Fruit fly (Drosophila melanogaster) whole organism, embryonic: ENCODE measurements around the gene ver.
A peak's percentile ranks its signal among the peaks of the same experiment; 100 is the strongest.

Experiments
- Ada2b ChIP-seq: fragments of 200-800 bp; sonication (Bioruptor generic); IDR thresholded peaks from 2 replicates; pipeline ENCODE4 v1.3.6; 2022; ENCODE audit warnings: missing biosample characterization, missing genetic modification characterization
- CG12155 ChIP-seq: fragments of 200-800 bp; sonication (Bioruptor generic); optimal IDR thresholded peaks from 3 replicates; lab custom pipeline; 2016; ENCODE audit warnings: missing biosample characterization, missing genetic modification characterization
- CG12236 ChIP-seq: fragments of 200-800 bp; sonication (Bioruptor generic); optimal IDR thresholded peaks from 2 replicates; lab custom pipeline; 2016; ENCODE audit warnings: missing biosample characterization, missing genetic modification characterization
- CG13287 ChIP-seq: fragments of 200-800 bp; sonication (Bioruptor generic); IDR thresholded peaks from 2 replicates; pipeline ENCODE4 v1.3.6; 2022; ENCODE audit warnings: missing biosample characterization, missing genetic modification characterization; ENCODE audit not compliant: partially characterized antibody
- CG15514 ChIP-seq: fragments of 200-800 bp; sonication (Bioruptor generic); optimal IDR thresholded peaks from 3 replicates; lab custom pipeline; 2017; ENCODE audit warnings: missing biosample characterization, missing genetic modification characterization, mild to moderate bottlenecking, moderate library complexity, missing genetic modification reagents
- CG17328 ChIP-seq: fragments of 200-800 bp; sonication (Bioruptor generic); IDR thresholded peaks from 2 replicates; pipeline ENCODE4 v1.3.6; 2022; ENCODE audit warnings: missing biosample characterization, missing genetic modification characterization
- CG18599 ChIP-seq: fragments of 200-800 bp; sonication (Bioruptor generic); optimal IDR thresholded peaks from 3 replicates; lab custom pipeline; 2017; ENCODE audit warnings: missing biosample characterization, missing genetic modification characterization, mild to moderate bottlenecking, moderate library complexity, missing genetic modification reagents
- CG34224 ChIP-seq: fragments of 200-800 bp; sonication (Bioruptor generic); IDR thresholded peaks from 3 replicates; pipeline ENCODE4 v1.3.6; 2022; ENCODE audit warnings: missing biosample characterization, missing genetic modification characterization; ENCODE audit not compliant: partially characterized antibody
- CG34422 ChIP-seq: fragments of 200-800 bp; sonication (Bioruptor generic); IDR thresholded peaks from 3 replicates; pipeline ENCODE4 v1.3.6; 2022; ENCODE audit warnings: missing biosample characterization, missing genetic modification characterization
- CG7271 ChIP-seq: fragments of 200-800 bp; sonication (Bioruptor generic); optimal IDR thresholded peaks from 2 replicates; lab custom pipeline; 2018; ENCODE audit warnings: missing biosample characterization, mild to moderate bottlenecking, missing genetic modification characterization, moderate library complexity
- Camta ChIP-seq: fragments of 200-800 bp; sonication (Bioruptor generic); optimal IDR thresholded peaks from 2 replicates; lab custom pipeline; 2016; ENCODE audit warnings: missing biosample characterization, missing genetic modification characterization
- Dp ChIP-seq: fragments of 200-800 bp; sonication (Bioruptor generic); optimal IDR thresholded peaks from 2 replicates; lab custom pipeline; 2018; ENCODE audit warnings: missing biosample characterization, mild to moderate bottlenecking, missing genetic modification characterization, moderate library complexity
- E2f2 ChIP-seq: fragments of 200-800 bp; sonication (Bioruptor generic); IDR thresholded peaks from 2 replicates; pipeline ENCODE4 v1.3.6; 2022; ENCODE audit warnings: missing biosample characterization, missing genetic modification characterization
- Gug ChIP-seq: fragments of 200-800 bp; sonication (Bioruptor generic); IDR thresholded peaks from 4 replicates; pipeline ENCODE4 v1.3.6; 2022; ENCODE audit warnings: missing biosample characterization, missing genetic modification characterization
- MBD-R2 ChIP-seq: fragments of 200-800 bp; sonication (Bioruptor generic); IDR thresholded peaks from 2 replicates; pipeline ENCODE4 v1.3.6; 2022; ENCODE audit warnings: missing biosample characterization, missing genetic modification characterization
- MESR4 ChIP-seq: fragments of 200-800 bp; sonication (Bioruptor generic); optimal IDR thresholded peaks from 2 replicates; lab custom pipeline; 2018; ENCODE audit warnings: missing biosample characterization, mild to moderate bottlenecking, missing genetic modification characterization, moderate library complexity
- Myb ChIP-seq: fragments of 200-800 bp; sonication (Bioruptor generic); optimal IDR thresholded peaks from 2 replicates; lab custom pipeline; 2016; ENCODE audit warnings: missing biosample characterization, missing genetic modification characterization
- Xbp1 ChIP-seq: fragments of 200-800 bp; sonication (Bioruptor generic); optimal IDR thresholded peaks from 3 replicates; lab custom pipeline; 2016; ENCODE audit warnings: missing biosample characterization, mild to moderate bottlenecking, missing genetic modification characterization
- amos ChIP-seq: fragments of 200-800 bp; sonication (Bioruptor generic); IDR thresholded peaks from 2 replicates; pipeline ENCODE4 v1.3.6; 2022; ENCODE audit warnings: missing biosample characterization, missing genetic modification characterization; ENCODE audit not compliant: partially characterized antibody
- chinmo ChIP-seq: fragments of 200-800 bp; sonication (Bioruptor generic); IDR thresholded peaks from 4 replicates; pipeline ENCODE4 v1.3.6; 2022; ENCODE audit warnings: missing biosample characterization, missing genetic modification characterization; ENCODE audit not compliant: partially characterized antibody
- dmrt99B ChIP-seq: fragments of 200-800 bp; sonication (Bioruptor generic); optimal IDR thresholded peaks from 2 replicates; lab custom pipeline; 2018; ENCODE audit warnings: missing biosample characterization, mild to moderate bottlenecking, missing genetic modification characterization, moderate library complexity
- esg ChIP-seq: fragments of 200-800 bp; sonication (Bioruptor generic); conservative IDR thresholded peaks from 2 replicates; pipeline ENCODE4 v1.3.6; 2022; ENCODE audit warnings: missing biosample characterization, missing genetic modification characterization
- gfzf ChIP-seq: fragments of 200-800 bp; sonication (Bioruptor generic); optimal IDR thresholded peaks from 2 replicates; lab custom pipeline; 2016; ENCODE audit warnings: missing biosample characterization, mild to moderate bottlenecking, missing genetic modification characterization, moderate library complexity
- grau ChIP-seq: fragments of 200-800 bp; optimal IDR thresholded peaks from 3 replicates; lab custom pipeline; 2019; ENCODE audit warnings: missing biosample characterization, mild to moderate bottlenecking, missing genetic modification characterization, moderate library complexity
- grn ChIP-seq: fragments of 200-800 bp; sonication (Bioruptor generic); optimal IDR thresholded peaks from 3 replicates; lab custom pipeline; 2017; ENCODE audit warnings: missing biosample characterization, missing genetic modification characterization
- her ChIP-seq: fragments of 200-800 bp; sonication (Bioruptor generic); optimal IDR thresholded peaks from 2 replicates; lab custom pipeline; 2016; ENCODE audit warnings: missing biosample characterization, missing genetic modification characterization
- hkb ChIP-seq, 2 experiments: fragments of 200-800 bp in 1 of 2; fragments of >200 bp in 1 of 2; sonication (Bioruptor generic) in 1 of 2; IDR thresholded peaks in 1 of 2; optimal IDR thresholded peaks in 1 of 2; 2 replicates each; pipeline versions ENCODE4 v1.3.6 to Lab custom; 2017 to 2022; ENCODE audit warnings: missing biosample characterization in 1 of 2, missing genetic modification characterization in 1 of 2
- kah ChIP-seq: fragments of 200-800 bp; sonication (Bioruptor generic); optimal IDR thresholded peaks from 2 replicates; lab custom pipeline; 2018; ENCODE audit warnings: missing biosample characterization, mild to moderate bottlenecking, missing genetic modification characterization
- nerfin-2 ChIP-seq: fragments of 200-800 bp; sonication (Bioruptor generic); IDR thresholded peaks from 2 replicates; pipeline ENCODE4 v1.3.6; 2022; ENCODE audit warnings: missing biosample characterization, missing genetic modification characterization; ENCODE audit not compliant: partially characterized antibody
- org-1 ChIP-seq: fragments of 200-800 bp; sonication (Bioruptor generic); optimal IDR thresholded peaks from 2 replicates; lab custom pipeline; 2017; ENCODE audit warnings: missing biosample characterization, missing genetic modification characterization
- pzg ChIP-seq: fragments of 200-800 bp; sonication (Bioruptor generic); optimal IDR thresholded peaks from 3 replicates; lab custom pipeline; 2018; ENCODE audit warnings: missing biosample characterization, mild to moderate bottlenecking, missing genetic modification characterization, moderate library complexity
- ro ChIP-seq: fragments of 200-800 bp; sonication (Bioruptor generic); IDR thresholded peaks from 2 replicates; pipeline ENCODE4 v1.3.6; 2022; ENCODE audit warnings: missing biosample characterization, missing genetic modification characterization
- row ChIP-seq: fragments of 200-800 bp; sonication (Bioruptor generic); IDR thresholded peaks from 3 replicates; pipeline ENCODE4 v1.3.6; 2022; ENCODE audit warnings: missing biosample characterization, missing genetic modification characterization
- sens ChIP-seq: fragments of 200-800 bp; sonication (Bioruptor generic); peaks from one replicate; lab custom pipeline; 2016; ENCODE audit warnings: missing biosample characterization, missing genetic modification characterization
- shn ChIP-seq: fragments of 200-800 bp; sonication (Bioruptor generic); optimal IDR thresholded peaks from 3 replicates; lab custom pipeline; 2016; ENCODE audit warnings: missing biosample characterization, missing genetic modification characterization
- trem ChIP-seq: fragments of 200-800 bp; optimal IDR thresholded peaks from 3 replicates; lab custom pipeline; 2019; ENCODE audit warnings: missing biosample characterization, mild to moderate bottlenecking, missing genetic modification characterization, moderate library complexity

Gene ver

DNA sequence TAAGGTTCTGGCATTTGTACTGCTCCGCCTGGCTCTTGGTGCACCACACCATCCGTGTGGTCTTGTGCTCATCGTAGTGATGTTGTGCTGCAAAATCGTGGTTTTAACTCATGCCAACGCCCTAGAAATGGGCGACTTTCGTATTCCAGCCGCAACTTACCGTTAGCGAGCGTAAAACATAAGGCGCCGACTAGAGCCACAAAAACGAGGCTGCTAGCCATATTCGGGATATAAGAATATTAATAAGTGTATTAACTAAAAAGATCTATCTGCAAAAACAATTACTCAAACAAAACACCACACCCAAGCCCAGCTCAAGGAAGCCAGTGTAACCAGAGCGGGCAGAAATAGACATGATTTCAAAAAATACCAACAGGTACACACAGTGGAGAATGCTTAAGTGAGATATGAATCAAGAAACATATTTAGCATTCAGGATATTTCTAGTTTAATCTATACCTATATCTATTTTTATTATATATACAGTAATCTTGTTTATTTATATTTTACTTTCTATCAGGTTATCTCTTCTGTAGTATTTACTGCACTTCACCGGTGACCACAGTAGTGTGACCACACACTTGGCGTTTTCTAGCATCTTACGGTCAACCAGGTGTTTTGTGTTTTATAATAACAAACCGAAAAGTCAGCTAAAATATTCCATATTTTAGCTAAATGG, 9.7 kb downstream of the ver start, which contains the start of the genes Tsf2 and CG34242 (continued):
- TF ChIP-seq Gug (GFP tag; lab: Robert Waterston, UW) (peak; percentile 91), dmrt99B (tag; lab: Kevin White, UChicago) (peak; percentile 81), CG34224 (GFP tag; lab: Robert Waterston, UW) (no peak)

- 0 out of 2 replicates have a peak, but pooled peaks have one; percentile 18 for TF ChIP-seq nerfin-2
- peak; percentile 36 for TF ChIP-seq pzg (GFP tag; lab: Kevin White, UChicago)
- TF ChIP-seq grau: peak; percentile 19
- TF ChIP-seq hkb (optimal IDR thresholded peaks at IDR 0.05; lab: Kevin White, UChicago): no peak
- TF ChIP-seq hkb (GFP tag; IDR thresholded peaks at IDR 0.05; lab: Robert Waterston, UW): 0 out of 2 replicates have a peak, but pooled peaks have one; percentile 7
- TF ChIP-seq Dp (GFP tag; lab: Kevin White, UChicago): peak; percentile 26
- TF ChIP-seq CG34422 (GFP tag; lab: Robert Waterston, UW): peak; percentile 56; the same call in 1 of the 3 replicates
- peak; percentile 99 for TF ChIP-seq her (GFP tag; lab: Kevin White, UChicago)
- TF ChIP-seq Xbp1 (GFP tag; lab: Kevin White, UChicago): peak; percentile 15
- TF ChIP-seq esg (GFP tag; lab: Robert Waterston, UW): no peak
- TF ChIP-seq shn: no peak
- no peak for TF ChIP-seq CG7271 (tag; lab: Kevin White, UChicago)
- TF ChIP-seq sens (GFP tag; lab: Kevin White, UChicago): peak; percentile 57
- TF ChIP-seq row (GFP tag; lab: Robert Waterston, UW): peak; percentile 23; the same call in 1 of the 3 replicates
- peak; percentile 15 for TF ChIP-seq Myb (GFP tag; lab: Kevin White, UChicago)
- peak; percentile 99 for TF ChIP-seq CG15514
- peak; percentile 63 for TF ChIP-seq E2f2 (GFP tag; lab: Robert Waterston, UW)
- TF ChIP-seq CG12155 (GFP tag; lab: Kevin White, UChicago): no peak
- TF ChIP-seq CG13287 (GFP tag; lab: Robert Waterston, UW): peak; percentile 41
- TF ChIP-seq CG17328 (GFP tag; lab: Robert Waterston, UW): 0 out of 2 replicates have a peak, but pooled peaks have one; percentile 10
- TF ChIP-seq CG18599 (GFP tag; lab: Kevin White, UChicago): no peak
- TF ChIP-seq MBD-R2 (GFP tag; lab: Robert Waterston, UW): peak; percentile 42; the same call in 1 of the 2 replicates
- peak; percentile 46 for TF ChIP-seq MESR4
- peak; percentile 24; the same call in 1 of the 2 replicates for TF ChIP-seq amos (GFP tag; lab: Robert Waterston, UW)
- TF ChIP-seq Ada2b: no peak
- TF ChIP-seq grn (GFP tag; lab: Kevin White, UChicago): peak; percentile 75
- no peak for TF ChIP-seq ro (GFP tag; lab: Robert Waterston, UW)
- peak; percentile 96 for TF ChIP-seq chinmo (GFP tag; lab: Robert Waterston, UW)
- peak; percentile 25 for TF ChIP-seq kah (GFP tag; lab: Kevin White, UChicago)
- no peak for TF ChIP-seq Camta (GFP tag; lab: Kevin White, UChicago)
- TF ChIP-seq gfzf (GFP tag; lab: Kevin White, UChicago): peak; percentile 71
- no peak for TF ChIP-seq CG12236 (GFP tag; lab: Kevin White, UChicago)
- TF ChIP-seq org-1 (GFP tag; lab: Kevin White, UChicago): no peak
- peak; percentile 3 for TF ChIP-seq trem
These were observed 10.5 kb downstream of the ver start, which contains the start of gene Pmm2 for dm6 chr3L:12534318-12534717. Gene Pmm2, plus strand, starts transcription at chr3L:12534590.
